Worm (Caenorhabditis elegans) whole organism, L4/young adult: ENCODE data around the gene dhs-30.

Experiments
- W03F9.2 ChIP-seq: fragments of 150-350 bp; optimal IDR thresholded peaks from 2 replicates; lab custom pipeline; 2014; ENCODE audit warnings: missing biosample characterization, missing genetic modification characterization
- dao-5 ChIP-seq: sonication (generic microtip); optimal IDR thresholded peaks from 2 replicates; lab custom pipeline; 2016; ENCODE audit warnings: missing genotype, missing genetic modification characterization, moderate library complexity, missing compliant biosample characterization
- him-1 ChIP-seq: sonication (generic microtip); optimal IDR thresholded peaks from 2 replicates; lab custom pipeline; 2016; ENCODE audit warnings: missing genotype, missing genetic modification reagents, missing genetic modification characterization, missing compliant biosample characterization

DNA sequence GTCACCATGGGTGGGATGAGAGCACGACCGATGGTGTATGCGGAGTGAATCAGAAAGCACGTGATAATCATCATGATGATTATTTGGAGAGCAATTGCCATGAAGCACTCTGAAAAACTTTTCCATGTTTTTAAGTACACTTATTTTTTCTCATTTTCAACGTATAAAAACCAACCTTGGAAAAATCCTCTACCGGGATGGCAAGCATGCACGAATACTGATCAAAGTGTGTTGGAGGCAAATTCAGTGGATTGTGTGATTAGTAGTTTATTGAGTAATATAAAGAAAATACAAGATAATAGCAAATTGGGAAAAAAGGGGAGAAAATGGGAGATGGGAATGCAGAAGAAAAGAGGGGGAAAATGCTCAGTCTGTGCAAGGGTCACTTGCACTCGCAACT lies 1.8 kb upstream of the dhs-30 start, which contains the start of gene T25G12.11:
- TF ChIP-seq dao-5 (tag; lab: Kevin White, UChicago) (no peak), him-1 (no peak), W03F9.2 (tag; lab: Kevin White, UChicago) (no peak)
